Worm (Caenorhabditis elegans) whole organism, L4 larva: Measurements from ENCODE around the gene amt-1.

Source experiments
- F26F4.8 ChIP-seq: fragments of 200-800 bp; sonication (Bioruptor generic); conservative IDR thresholded peaks from 2 replicates; pipeline ENCODE4 v1.3.6; 2022; ENCODE audit warnings: missing genetic modification characterization, missing compliant biosample characterization
- R02D3.7 ChIP-seq: fragments of 150-350 bp; sonication (generic microtip); optimal IDR thresholded peaks from 3 replicates; lab custom pipeline; 2014; ENCODE audit warnings: missing biosample characterization, missing genetic modification characterization
- Y105C5A.15 ChIP-seq: fragments of 200-800 bp; sonication (Bioruptor generic); IDR thresholded peaks from 2 replicates; pipeline ENCODE4 v1.3.6; 2022; ENCODE audit warnings: missing genetic modification characterization, missing compliant biosample characterization
- aly-2 ChIP-seq: sonication (generic microtip); optimal IDR thresholded peaks from 2 replicates; lab custom pipeline; 2018; ENCODE audit warnings: missing biosample characterization, missing genetic modification characterization
- attf-4 ChIP-seq: sonication (generic microtip); optimal IDR thresholded peaks from 3 replicates; lab custom pipeline; 2017; ENCODE audit warnings: missing biosample characterization, missing genetic modification characterization
- ceh-28 ChIP-seq: fragments of 150-350 bp; optimal IDR thresholded peaks from 2 replicates; lab custom pipeline; 2014; ENCODE audit warnings: missing biosample characterization, missing genetic modification reagents, missing genetic modification characterization
- cey-2 ChIP-seq: sonication (generic microtip); optimal IDR thresholded peaks from 3 replicates; lab custom pipeline; 2017; ENCODE audit warnings: missing genetic modification characterization, mild to moderate bottlenecking, missing compliant biosample characterization, antibody characterized with exemption, borderline replicate concordance; ENCODE audit not compliant: insufficient read depth
- daf-16 ChIP-seq, 3 experiments: sonication (generic microtip); optimal IDR thresholded peaks; 2 replicates each; lab custom pipeline; 2016 to 2017; ENCODE audit warnings: missing genetic modification characterization in 3 of 3, missing genetic modification reagents in 3 of 3, mild to moderate bottlenecking in 2 of 3, missing compliant biosample characterization in 2 of 3, missing biosample characterization in 1 of 3, moderate library complexity in 1 of 3
- daf-19 ChIP-seq: fragments of 200-800 bp; sonication (Bioruptor generic); conservative IDR thresholded peaks from 2 replicates; pipeline ENCODE4 v1.3.6; 2022; ENCODE audit warnings: missing genetic modification characterization, missing compliant biosample characterization
- daf-8 ChIP-seq: fragments of 200-800 bp; sonication (Bioruptor generic); IDR thresholded peaks from 2 replicates; pipeline ENCODE4 v1.3.6; 2022; ENCODE audit warnings: missing genetic modification characterization, missing compliant biosample characterization
- dmd-6 ChIP-seq: fragments of 200-800 bp; sonication (Bioruptor generic); IDR thresholded peaks from 2 replicates; pipeline ENCODE4 v1.3.6; 2022; ENCODE audit warnings: missing genetic modification reagents, missing genetic modification characterization, missing compliant biosample characterization
- dmd-9 ChIP-seq: fragments of 200-800 bp; sonication (Bioruptor generic); IDR thresholded peaks from 2 replicates; pipeline ENCODE4 v1.3.6; 2022; ENCODE audit warnings: missing genetic modification reagents, missing genetic modification characterization, missing compliant biosample characterization
- dpl-1 ChIP-seq: fragments of 150-350 bp; optimal IDR thresholded peaks from 2 replicates; lab custom pipeline; 2014; ENCODE audit warnings: missing biosample characterization, missing genetic modification reagents, missing genetic modification characterization
- dve-1 ChIP-seq: sonication (generic microtip); optimal IDR thresholded peaks from 2 replicates; lab custom pipeline; 2017; ENCODE audit warnings: antibody characterized with exemption, mild to moderate bottlenecking, missing genetic modification characterization, missing compliant biosample characterization; ENCODE audit not compliant: insufficient read depth
- egl-43 ChIP-seq: fragments of 200-800 bp; sonication (Bioruptor generic); IDR thresholded peaks from 2 replicates; pipeline ENCODE4 v1.3.6; 2022; ENCODE audit warnings: missing genetic modification reagents, missing genetic modification characterization, missing compliant biosample characterization
- fos-1 ChIP-seq: fragments of 150-350 bp; optimal IDR thresholded peaks from 2 replicates; lab custom pipeline; 2014; ENCODE audit warnings: missing biosample characterization, missing genetic modification characterization
- gei-8 ChIP-seq: fragments of 200-800 bp; sonication (Bioruptor generic); optimal IDR thresholded peaks from 2 replicates; lab custom pipeline; 2018; ENCODE audit warnings: mild to moderate bottlenecking, missing genetic modification characterization, missing compliant biosample characterization
- hlh-11 ChIP-seq: fragments of 200-800 bp; sonication (Bioruptor generic); optimal IDR thresholded peaks from 2 replicates; lab custom pipeline; 2018; ENCODE audit warnings: mild to moderate bottlenecking, missing genetic modification characterization, missing compliant biosample characterization
- hmg-1.1 ChIP-seq: fragments of 200-800 bp; sonication (Bioruptor generic); IDR thresholded peaks from 2 replicates; pipeline ENCODE4 v1.3.6; 2022; ENCODE audit warnings: missing genetic modification reagents, missing genetic modification characterization, missing compliant biosample characterization
- lin-15B ChIP-seq: fragments of 150-350 bp; sonication (generic microtip); optimal IDR thresholded peaks from 3 replicates; lab custom pipeline; 2014; ENCODE audit warnings: missing biosample characterization, missing genetic modification characterization
- lin-29 ChIP-seq: fragments of 200-800 bp; sonication (Bioruptor generic); IDR thresholded peaks from 2 replicates; pipeline ENCODE4 v1.3.6; 2022; ENCODE audit warnings: missing genetic modification reagents, missing genetic modification characterization, missing compliant biosample characterization
- lin-38 ChIP-seq: fragments of 200-800 bp; sonication (Bioruptor generic); IDR thresholded peaks from 2 replicates; pipeline ENCODE4 v1.3.6; 2022; ENCODE audit warnings: missing genetic modification reagents, missing genetic modification characterization, missing compliant biosample characterization
- lin-39 ChIP-seq: fragments of 150-350 bp; optimal IDR thresholded peaks from 2 replicates; lab custom pipeline; 2014; ENCODE audit warnings: missing biosample characterization, missing genetic modification reagents, missing genetic modification characterization
- lir-3 ChIP-seq: sonication (generic microtip); optimal IDR thresholded peaks from 2 replicates; lab custom pipeline; 2016; ENCODE audit warnings: mild to moderate bottlenecking, missing genetic modification characterization, missing compliant biosample characterization
- madf-5 ChIP-seq, 2 experiments: fragments of 200-800 bp; sonication (Bioruptor generic); IDR thresholded peaks; 2 replicates each; pipeline ENCODE4 v1.3.6; 2022; ENCODE audit warnings: missing compliant biosample characterization in 2 of 2, missing genetic modification characterization in 2 of 2
- madf-9 ChIP-seq: fragments of 200-800 bp; sonication (Bioruptor generic); conservative IDR thresholded peaks from 2 replicates; pipeline ENCODE4 v1.3.6; 2022; ENCODE audit warnings: missing genetic modification reagents, missing genetic modification characterization, missing compliant biosample characterization
- mdt-29 ChIP-seq: fragments of 200-800 bp; sonication (Bioruptor generic); IDR thresholded peaks from 2 replicates; pipeline ENCODE4 v1.3.6; 2022; ENCODE audit warnings: missing genetic modification reagents, missing genetic modification characterization, missing compliant biosample characterization
- mep-1 ChIP-seq: fragments of 150-350 bp; sonication (generic microtip); optimal IDR thresholded peaks from 3 replicates; lab custom pipeline; 2014; ENCODE audit warnings: missing biosample characterization, missing genetic modification characterization
- mxl-3 ChIP-seq: fragments of 200-800 bp; sonication (Bioruptor generic); optimal IDR thresholded peaks from 2 replicates; lab custom pipeline; 2018; ENCODE audit warnings: mild to moderate bottlenecking, missing genetic modification characterization, missing compliant biosample characterization
- nhr-102 ChIP-seq: sonication (generic microtip); optimal IDR thresholded peaks from 2 replicates; lab custom pipeline; 2016; ENCODE audit warnings: mild to moderate bottlenecking, missing genetic modification characterization, moderate library complexity, missing compliant biosample characterization
- nhr-237 ChIP-seq: sonication (generic microtip); optimal IDR thresholded peaks from 2 replicates; lab custom pipeline; 2017; ENCODE audit warnings: missing biosample characterization, missing genetic modification characterization
- nhr-25 ChIP-seq: sonication (generic microtip); optimal IDR thresholded peaks from 2 replicates; lab custom pipeline; 2017; ENCODE audit warnings: missing genetic modification characterization, mild to moderate bottlenecking, missing compliant biosample characterization, antibody characterized with exemption, moderate library complexity, borderline replicate concordance; ENCODE audit not compliant: insufficient read depth
- nhr-28 ChIP-seq: fragments of 150-350 bp; optimal IDR thresholded peaks from 2 replicates; lab custom pipeline; 2014; ENCODE audit warnings: missing biosample characterization, missing genetic modification characterization
- nhr-42 ChIP-seq: fragments of 200-800 bp; sonication (Bioruptor generic); IDR thresholded peaks from 2 replicates; pipeline ENCODE4 v1.3.6; 2022; ENCODE audit warnings: missing genetic modification characterization, missing compliant biosample characterization
- nhr-48 ChIP-seq: sonication (generic microtip); optimal IDR thresholded peaks from 2 replicates; lab custom pipeline; 2016; ENCODE audit warnings: mild to moderate bottlenecking, missing genetic modification characterization, missing compliant biosample characterization
- nhr-6 ChIP-seq: fragments of 150-350 bp; optimal IDR thresholded peaks from 2 replicates; lab custom pipeline; 2014; ENCODE audit warnings: missing biosample characterization, missing genetic modification characterization
- nhr-76 ChIP-seq: fragments of 150-350 bp; optimal IDR thresholded peaks from 2 replicates; lab custom pipeline; 2014; ENCODE audit warnings: missing biosample characterization, missing genetic modification characterization
- saeg-2 ChIP-seq: fragments of 200-800 bp; sonication (Bioruptor generic); IDR thresholded peaks from 2 replicates; pipeline ENCODE4 v1.3.6; 2022; ENCODE audit warnings: missing genetic modification reagents, missing genetic modification characterization, missing compliant biosample characterization
- sdz-12 ChIP-seq: fragments of 200-800 bp; sonication (Bioruptor generic); optimal IDR thresholded peaks from 2 replicates; lab custom pipeline; 2018; ENCODE audit warnings: mild to moderate bottlenecking, missing genetic modification characterization, missing compliant biosample characterization
- set-16 ChIP-seq: fragments of 200-800 bp; sonication (Bioruptor generic); IDR thresholded peaks from 2 replicates; pipeline ENCODE4 v1.3.6; 2022; ENCODE audit warnings: missing genetic modification reagents, missing genetic modification characterization, missing compliant biosample characterization
- skn-1 ChIP-seq: fragments of 150-350 bp; optimal IDR thresholded peaks from 2 replicates; lab custom pipeline; 2014; ENCODE audit warnings: missing biosample characterization, missing genetic modification characterization
- spr-1 ChIP-seq: sonication (generic microtip); optimal IDR thresholded peaks from 2 replicates; lab custom pipeline; 2016; ENCODE audit warnings: mild to moderate bottlenecking, missing genetic modification characterization, missing compliant biosample characterization
- spr-3 ChIP-seq: fragments of 200-800 bp; sonication (Bioruptor generic); optimal IDR thresholded peaks from 2 replicates; lab custom pipeline; 2018; ENCODE audit warnings: mild to moderate bottlenecking, missing genetic modification characterization, missing compliant biosample characterization
- tra-1 ChIP-seq: fragments of 200-800 bp; sonication (Bioruptor generic); IDR thresholded peaks from 2 replicates; pipeline ENCODE4 v1.3.6; 2022; ENCODE audit warnings: missing genetic modification reagents, missing genetic modification characterization, missing compliant biosample characterization
- unc-39 ChIP-seq: sonication (generic microtip); optimal IDR thresholded peaks from 2 replicates; lab custom pipeline; 2017; ENCODE audit warnings: missing biosample characterization, missing genetic modification characterization
- unc-62 ChIP-seq, 3 experiments: fragments of 150-350 bp in 1 of 3; sonication (generic microtip); optimal IDR thresholded peaks in 2 of 3; peaks in 1 of 3; 1 replicate in 1 of 3; 2 replicates in 2 of 3; lab custom pipeline; 2014 to 2017; ENCODE audit warnings: missing biosample characterization in 3 of 3, missing genetic modification characterization in 3 of 3, missing genetic modification reagents in 3 of 3, missing genotype in 1 of 3
- vab-7 ChIP-seq: fragments of 200-800 bp; sonication (Bioruptor generic); IDR thresholded peaks from 2 replicates; pipeline ENCODE4 v1.3.6; 2022; ENCODE audit warnings: missing genetic modification reagents, missing genetic modification characterization, missing compliant biosample characterization
- zfp-2 ChIP-seq: sonication (generic microtip); optimal IDR thresholded peaks from 2 replicates; lab custom pipeline; 2016; ENCODE audit warnings: mild to moderate bottlenecking, missing genetic modification characterization, missing compliant biosample characterization
- zip-11 ChIP-seq: fragments of 200-800 bp; sonication (Bioruptor generic); IDR thresholded peaks from 2 replicates; pipeline ENCODE4 v1.3.6; 2022; ENCODE audit warnings: missing genetic modification characterization, missing compliant biosample characterization
- ztf-11 ChIP-seq: fragments of 150-350 bp; optimal IDR thresholded peaks from 2 replicates; lab custom pipeline; 2014; ENCODE audit warnings: missing biosample characterization, missing genetic modification characterization
- ztf-7 ChIP-seq: fragments of 150-350 bp; optimal IDR thresholded peaks from 2 replicates; lab custom pipeline; 2014; ENCODE audit warnings: missing biosample characterization, missing genetic modification characterization

amt-1 gene

DNA sequence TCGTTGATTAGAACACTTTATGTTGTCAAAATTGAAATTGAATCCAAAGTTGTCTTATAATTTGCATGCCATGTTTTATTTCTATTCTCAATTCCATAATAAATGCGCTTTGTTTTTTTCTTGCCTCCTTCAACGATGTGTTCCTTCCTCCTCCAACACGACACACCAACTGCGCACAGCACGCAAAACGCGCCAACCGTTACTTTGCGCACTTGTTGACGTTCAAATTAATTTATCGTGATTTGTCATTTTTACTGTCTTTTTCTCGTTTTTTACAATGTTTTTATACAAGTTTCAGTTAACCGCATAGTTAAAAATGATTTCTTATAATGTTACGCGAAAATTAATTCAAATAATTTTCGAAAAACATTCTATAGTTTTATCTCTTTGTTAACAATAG lies 16.7 kb downstream of the amt-1 start (continued):
- TF ChIP-seq daf-8 (no peak), fos-1 (tag; lab: Kevin White, UChicago) (no peak), nhr-76 (no peak), ztf-7 (no peak), nhr-25 (no peak), vab-7 (GFP tag; lab: Robert Waterston, UW) (no peak), madf-9 (GFP tag; lab: Robert Waterston, UW) (no peak), unc-62 (GFP tag; optimal IDR thresholded peaks at IDR 0.05 in 1 of 2; lab: Kevin White, UChicago) (no peak), unc-62 (tag; optimal IDR thresholded peaks at IDR 0.05; lab: Kevin White, UChicago) (no peak), Y105C5A.15 (no peak), nhr-48 (no peak), attf-4 (tag; lab: Kevin White, UChicago) (no peak), spr-3 (GFP tag; lab: Kevin White, UChicago) (no peak), gei-8 (GFP tag; lab: Kevin White, UChicago) (no peak), daf-19 (GFP tag; lab: Robert Waterston, UW) (no peak), hlh-11 (tag; lab: Kevin White, UChicago) (peak; percentile 43), nhr-28 (tag; lab: Kevin White, UChicago) (peak; percentile 35), ceh-28 (tag; lab: Kevin White, UChicago) (no peak), dpl-1 (peak; percentile 64), mep-1 (tag; lab: Kevin White, UChicago) (peak; percentile 77), F26F4.8 (no peak), zfp-2 (tag; lab: Kevin White, UChicago) (no peak), nhr-102 (tag; lab: Kevin White, UChicago) (no peak), zip-11 (GFP tag; lab: Robert Waterston, UW) (no peak), set-16 (GFP tag; lab: Robert Waterston, UW) (no peak), nhr-42 (GFP tag; lab: Robert Waterston, UW) (no peak), R02D3.7 (no peak), mdt-29 (GFP tag; lab: Robert Waterston, UW) (no peak), unc-39 (tag; lab: Kevin White, UChicago) (no peak), daf-16 (GFP tag; optimal IDR thresholded peaks at IDR 0.05; lab: Kevin White, UChicago) (no peak), daf-16 (tag; optimal IDR thresholded peaks at IDR 0.05; lab: Kevin White, UChicago) (peak; percentile 18), cey-2 (no peak), nhr-237 (tag; lab: Kevin White, UChicago) (no peak), lin-38 (no peak), mxl-3 (GFP tag; lab: Kevin White, UChicago) (peak; percentile 54), aly-2 (tag; lab: Kevin White, UChicago) (no peak), egl-43 (GFP tag; lab: Robert Waterston, UW) (no peak), lin-39 (tag; lab: Kevin White, UChicago) (no peak), saeg-2 (GFP tag; lab: Robert Waterston, UW) (no peak), lin-15B (tag; lab: Kevin White, UChicago) (no peak), ztf-11 (no peak), dmd-9 (GFP tag; lab: Robert Waterston, UW) (no peak), lin-29 (GFP tag; lab: Robert Waterston, UW) (no peak), madf-5 (GFP tag; IDR thresholded peaks at IDR 0.05; lab: Robert Waterston, UW) (no peak), hmg-1.1 (GFP tag; lab: Robert Waterston, UW) (peak; percentile 62; the same call in 1 of the 2 replicates), nhr-6 (no peak), dve-1 (tag; lab: Kevin White, UChicago) (peak; percentile 43), lir-3 (no peak), sdz-12 (GFP tag; lab: Kevin White, UChicago) (no peak), tra-1 (no peak), spr-1 (tag; lab: Kevin White, UChicago) (no peak), dmd-6 (GFP tag; lab: Robert Waterston, UW) (peak; percentile 31; the same call in 1 of the 2 replicates), skn-1 (tag; lab: Kevin White, UChicago) (no peak)
